Fruit fly (Drosophila melanogaster): ENCODE data around the gene cm.

Gene cm

DNA sequence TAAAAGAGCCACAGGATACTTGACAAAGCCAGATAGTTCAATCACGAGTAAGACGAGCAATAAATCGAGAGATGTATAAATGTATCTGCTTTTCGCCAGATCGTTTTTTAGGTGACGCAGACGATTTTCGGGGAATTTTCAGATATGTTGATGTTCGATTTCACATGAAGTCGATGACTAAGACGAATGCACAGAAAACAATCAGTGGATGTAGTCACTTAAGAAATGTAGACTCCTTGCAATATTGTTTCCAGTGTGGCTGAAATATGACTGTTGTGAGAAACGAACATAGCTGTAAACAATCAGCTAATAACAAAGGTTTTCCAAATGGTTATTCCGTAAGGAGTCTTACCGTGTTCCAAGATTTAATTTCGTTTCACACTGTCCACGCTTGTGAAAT lies 14.8 kb downstream of the cm start:
- no peak for TF ChIP-seq cwo (GFP tag; optimal IDR thresholded peaks at IDR 0.05)
- TF ChIP-seq sima (GFP tag; optimal IDR thresholded peaks at IDR 0.05): no peak
- no peak for TF ChIP-seq Oaz (GFP tag; IDR thresholded peaks at IDR 0.05)
- TF ChIP-seq CG15601 (tag; optimal IDR thresholded peaks at IDR 0.05): no peak
- no peak for TF ChIP-seq CG4854 (GFP tag; optimal IDR thresholded peaks at IDR 0.05)
- peak; percentile 73 for TF ChIP-seq zf30C (GFP tag; optimal IDR thresholded peaks at IDR 0.05)
- TF ChIP-seq CG31365 (tag; optimal IDR thresholded peaks at IDR 0.05): no peak
- TF ChIP-seq eve (GFP tag; optimal IDR thresholded peaks at IDR 0.05): peak in 1 of 2 experiments; percentile 2
- peak; percentile 67 for TF ChIP-seq Med (GFP tag)
- TF ChIP-seq sens (GFP tag): peak; percentile 13
- TF ChIP-seq da (GFP tag; optimal IDR thresholded peaks at IDR 0.05): no peak

DNA sequence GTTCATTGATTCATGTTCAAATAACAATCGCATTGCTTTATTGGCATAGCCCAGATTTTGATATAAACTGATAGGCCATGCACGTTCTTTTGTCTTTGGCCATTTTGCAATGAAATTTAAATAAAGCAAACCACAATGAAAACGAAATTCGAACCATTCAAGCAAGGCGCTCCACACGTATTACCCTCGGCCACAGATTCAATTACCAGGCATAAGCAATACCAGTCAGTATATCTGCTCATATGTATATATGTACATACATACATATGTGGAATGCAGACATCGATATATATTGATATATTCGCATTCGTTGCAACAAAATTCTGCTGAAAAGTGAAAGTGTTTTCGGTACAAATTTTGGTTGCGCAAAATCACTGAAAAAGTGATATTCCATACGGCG lies 15.7 kb downstream of the cm start:
- no peak for TF ChIP-seq CG5953 (GFP tag; IDR thresholded peaks at IDR 0.05)
- no peak for TF ChIP-seq MTF-1 (GFP tag; optimal IDR thresholded peaks at IDR 0.05; ENCODE audit: borderline replicate concordance)
- TF ChIP-seq Med (GFP tag): peak; percentile 48

DNA sequence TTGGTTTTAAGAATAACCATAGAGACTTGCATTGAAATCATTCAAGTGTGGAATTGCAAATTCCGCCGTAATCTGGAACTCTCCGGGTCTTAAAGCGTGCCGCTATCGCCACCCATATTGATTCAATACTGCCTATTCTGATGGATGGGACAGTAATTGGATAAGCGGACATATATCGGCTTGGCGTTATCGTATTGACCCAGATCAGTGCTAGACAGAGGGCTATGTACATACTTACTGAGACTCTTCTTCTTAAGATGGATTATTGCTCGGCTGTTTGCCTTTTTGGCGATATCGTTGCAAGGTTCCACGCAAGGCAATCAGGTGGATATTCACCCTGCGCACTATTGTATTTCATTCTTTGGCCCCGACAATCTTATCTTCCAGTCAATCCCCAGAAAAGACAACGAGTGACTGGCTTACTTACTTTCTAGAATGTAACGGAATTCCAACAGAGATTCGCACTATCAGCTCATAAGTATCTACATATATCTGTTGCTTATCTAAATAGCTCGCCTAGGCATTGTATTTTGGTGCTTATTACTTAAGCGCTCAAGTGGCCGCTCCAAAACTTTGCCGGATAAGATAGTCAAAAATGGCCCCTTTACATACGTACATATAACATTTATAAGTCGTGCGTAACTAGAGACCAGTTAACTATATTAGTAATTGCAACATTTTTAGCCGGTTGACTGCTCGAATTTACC lies 16.3 kb downstream of the cm start:
- TF ChIP-seq shn (GFP tag; optimal IDR thresholded peaks at IDR 0.05): no peak
- peak; percentile 5 for TF ChIP-seq CG12236 (GFP tag; optimal IDR thresholded peaks at IDR 0.05)
- peak; percentile 40 for TF ChIP-seq CG6813 (GFP tag; optimal IDR thresholded peaks at IDR 0.05)
- peak; percentile 55 for TF ChIP-seq CG15696 (tag; optimal IDR thresholded peaks at IDR 0.05)
- no peak for TF ChIP-seq CG30431 (GFP tag; optimal IDR thresholded peaks at IDR 0.05)
- no peak for TF ChIP-seq Nf-YA (GFP tag; IDR thresholded peaks at IDR 0.05)
- TF ChIP-seq Atf-2 (GFP tag; optimal IDR thresholded peaks at IDR 0.05): no peak
- no peak for TF ChIP-seq bab2 (GFP tag; optimal IDR thresholded peaks at IDR 0.05)
- TF ChIP-seq CG5245 (GFP tag; optimal IDR thresholded peaks at IDR 0.05): no peak
- TF ChIP-seq ro (GFP tag; IDR thresholded peaks at IDR 0.05): no peak
- TF ChIP-seq CG33557 (GFP tag; optimal IDR thresholded peaks at IDR 0.05): peak; percentile 43
- no peak for TF ChIP-seq CG12659 (GFP tag; optimal IDR thresholded peaks at IDR 0.05)
- no peak for TF ChIP-seq Rx (GFP tag; IDR thresholded peaks at IDR 0.05)
- TF ChIP-seq CG17186 (GFP tag; optimal IDR thresholded peaks at IDR 0.05): no peak
- no peak for TF ChIP-seq B-H2 (GFP tag; optimal IDR thresholded peaks at IDR 0.05)
- no peak for TF ChIP-seq CG14710 (tag; optimal IDR thresholded peaks at IDR 0.05)
- no peak for TF ChIP-seq chm (GFP tag; IDR thresholded peaks at IDR 0.05)
- TF ChIP-seq Ets65A (GFP tag): no peak
- no peak for TF ChIP-seq CG8281 (tag; optimal IDR thresholded peaks at IDR 0.05)
- TF ChIP-seq eyg (GFP tag; optimal IDR thresholded peaks at IDR 0.05): no peak
- TF ChIP-seq amos (GFP tag; IDR thresholded peaks at IDR 0.05; ENCODE audit: partially characterized antibody): no peak
- TF ChIP-seq Mrtf (GFP tag; IDR thresholded peaks at IDR 0.05): no peak
- no peak for TF ChIP-seq tap (tag; optimal IDR thresholded peaks at IDR 0.05)
- TF ChIP-seq CG2712 (tag; optimal IDR thresholded peaks at IDR 0.05): no peak
- no peak for TF ChIP-seq CHES-1-like (GFP tag; optimal IDR thresholded peaks at IDR 0.05)
- TF ChIP-seq CG1792 (GFP tag; optimal IDR thresholded peaks at IDR 0.05): no peak
- no peak for TF ChIP-seq Deaf1 (tag; optimal IDR thresholded peaks at IDR 0.05)
- no peak for TF ChIP-seq tio (GFP tag; optimal IDR thresholded peaks at IDR 0.05)
- TF ChIP-seq CG15601 (tag; optimal IDR thresholded peaks at IDR 0.05): peak; percentile 42
- TF ChIP-seq CG42726 (GFP tag; IDR thresholded peaks at IDR 0.05; ENCODE audit: partially characterized antibody): no peak
- no peak for TF ChIP-seq Doc2 (GFP tag; IDR thresholded peaks at IDR 0.05)
- no peak for TF ChIP-seq Fer2 (tag; optimal IDR thresholded peaks at IDR 0.05)
- TF ChIP-seq bowl (GFP tag; IDR thresholded peaks at IDR 0.05): no peak
- no peak for TF ChIP-seq sim (GFP tag; IDR thresholded peaks at IDR 0.05)
- TF ChIP-seq CTCF (GFP tag; optimal IDR thresholded peaks at IDR 0.05): no peak
- no peak for TF ChIP-seq Abd-B (GFP tag; optimal IDR thresholded peaks at IDR 0.05)
- TF ChIP-seq CrebB (tag; optimal IDR thresholded peaks at IDR 0.05): no peak
